Worm (Caenorhabditis elegans) whole organism, L3 larva: Measurements from ENCODE around the gene mltn-9.

ENCODE experiments used
- R02D3.7 ChIP-seq: fragments of 150-350 bp; optimal IDR thresholded peaks from 2 replicates; lab custom pipeline; 2014; ENCODE audit warnings: missing biosample characterization, missing genetic modification characterization
- aly-2 ChIP-seq: fragments of 150-350 bp; optimal IDR thresholded peaks from 2 replicates; lab custom pipeline; 2014; ENCODE audit warnings: missing biosample characterization, missing genetic modification characterization
- ama-1 ChIP-seq: fragments of 150-350 bp; optimal IDR thresholded peaks from 2 replicates; lab custom pipeline; 2018
- ceh-16 ChIP-seq: sonication (generic microtip); optimal IDR thresholded peaks from 2 replicates; lab custom pipeline; 2017; ENCODE audit warnings: missing biosample characterization, missing genetic modification characterization
- ceh-28 ChIP-seq: fragments of 150-350 bp; optimal IDR thresholded peaks from 2 replicates; lab custom pipeline; 2014; ENCODE audit warnings: missing biosample characterization, missing genetic modification reagents, missing genetic modification characterization
- ceh-82 ChIP-seq: fragments of 150-350 bp; optimal IDR thresholded peaks from 2 replicates; lab custom pipeline; 2014; ENCODE audit warnings: missing biosample characterization, missing genetic modification characterization
- ceh-9 ChIP-seq: sonication (generic microtip); optimal IDR thresholded peaks from 2 replicates; lab custom pipeline; 2018; ENCODE audit warnings: missing biosample characterization, missing genetic modification characterization
- daf-12 ChIP-seq: fragments of 150-350 bp; optimal IDR thresholded peaks from 2 replicates; lab custom pipeline; 2014; ENCODE audit warnings: missing biosample characterization, missing genetic modification reagents, missing genetic modification characterization
- egl-5 ChIP-seq: fragments of 150-350 bp; optimal IDR thresholded peaks from 2 replicates; lab custom pipeline; 2017; ENCODE audit warnings: missing biosample characterization, missing genetic modification reagents, missing genetic modification characterization, inconsistent platforms
- elt-1 ChIP-seq: fragments of 150-350 bp; optimal IDR thresholded peaks from 2 replicates; lab custom pipeline; 2014; ENCODE audit warnings: missing biosample characterization, missing genetic modification characterization
- elt-2 ChIP-seq: sonication (generic microtip); optimal IDR thresholded peaks from 2 replicates; lab custom pipeline; 2016; ENCODE audit warnings: missing genetic modification reagents, mild to moderate bottlenecking, missing genetic modification characterization, missing compliant biosample characterization
- elt-3 ChIP-seq, 3 experiments: fragments of 150-350 bp in 1 of 3; sonication (generic microtip) in 2 of 3; optimal IDR thresholded peaks; 2 replicates in 2 of 3; 4 replicates in 1 of 3; lab custom pipeline; 2014 to 2017; ENCODE audit warnings: missing biosample characterization in 3 of 3, missing genetic modification characterization in 3 of 3
- eor-1 ChIP-seq, 2 experiments: fragments of 150-350 bp; optimal IDR thresholded peaks; 2 replicates each; lab custom pipeline; 2014 to 2018; ENCODE audit warnings: missing biosample characterization in 2 of 2, missing genetic modification characterization in 2 of 2
- fkh-10 ChIP-seq: sonication (generic microtip); optimal IDR thresholded peaks from 2 replicates; lab custom pipeline; 2017; ENCODE audit warnings: missing biosample characterization, missing genetic modification reagents, missing genetic modification characterization
- fkh-2 ChIP-seq: fragments of 150-350 bp; optimal IDR thresholded peaks from 2 replicates; lab custom pipeline; 2014; ENCODE audit warnings: missing biosample characterization, missing genetic modification reagents, missing genetic modification characterization
- fos-1 ChIP-seq: fragments of 150-350 bp; optimal IDR thresholded peaks from 2 replicates; lab custom pipeline; 2014; ENCODE audit warnings: missing biosample characterization, missing genetic modification characterization
- hmg-11 ChIP-seq: sonication (generic microtip); optimal IDR thresholded peaks from 2 replicates; lab custom pipeline; 2016; ENCODE audit warnings: missing genetic modification characterization, missing compliant biosample characterization
- jun-1 ChIP-seq: fragments of 150-350 bp; optimal IDR thresholded peaks from 2 replicates; lab custom pipeline; 2014; ENCODE audit warnings: missing biosample characterization, missing genetic modification reagents, missing genetic modification characterization
- lin-39 ChIP-seq: fragments of 150-350 bp; optimal IDR thresholded peaks from 2 replicates; lab custom pipeline; 2018; ENCODE audit warnings: missing biosample characterization, missing genetic modification reagents, missing genetic modification characterization
- lsy-12 ChIP-seq: sonication (generic microtip); optimal IDR thresholded peaks from 2 replicates; lab custom pipeline; 2016; ENCODE audit warnings: mild to moderate bottlenecking, missing genetic modification characterization, missing compliant biosample characterization
- mdl-1 ChIP-seq: fragments of 150-350 bp; optimal IDR thresholded peaks from 2 replicates; lab custom pipeline; 2014; ENCODE audit warnings: missing biosample characterization, missing genetic modification characterization
- mml-1 ChIP-seq: fragments of 150-350 bp; sonication (generic microtip); optimal IDR thresholded peaks from 3 replicates; lab custom pipeline; 2014; ENCODE audit warnings: missing biosample characterization, missing genetic modification characterization
- nfya-1 ChIP-seq: sonication (generic microtip); optimal IDR thresholded peaks from 2 replicates; lab custom pipeline; 2017; ENCODE audit warnings: missing genetic modification characterization, mild to moderate bottlenecking, missing compliant biosample characterization, antibody characterized with exemption, moderate library complexity; ENCODE audit not compliant: insufficient read depth
- nhr-11 ChIP-seq: fragments of 150-350 bp; optimal IDR thresholded peaks from 2 replicates; lab custom pipeline; 2014; ENCODE audit warnings: missing biosample characterization, missing genetic modification characterization
- nhr-12 ChIP-seq: fragments of 150-350 bp; optimal IDR thresholded peaks from 2 replicates; lab custom pipeline; 2014; ENCODE audit warnings: missing biosample characterization, missing genetic modification characterization
- nhr-23 ChIP-seq: fragments of 150-350 bp; optimal IDR thresholded peaks from 2 replicates; lab custom pipeline; 2014; ENCODE audit warnings: missing biosample characterization, missing genetic modification reagents, missing genetic modification characterization
- nhr-237 ChIP-seq: fragments of 150-350 bp; optimal IDR thresholded peaks from 2 replicates; lab custom pipeline; 2014; ENCODE audit warnings: missing biosample characterization, missing genetic modification characterization
- nhr-25 ChIP-seq: sonication (generic microtip); optimal IDR thresholded peaks from 2 replicates; lab custom pipeline; 2017; ENCODE audit warnings: missing biosample characterization, missing genetic modification characterization
- nhr-28 ChIP-seq: fragments of 150-350 bp; optimal IDR thresholded peaks from 2 replicates; lab custom pipeline; 2014; ENCODE audit warnings: missing biosample characterization, missing genetic modification characterization
- nhr-43 ChIP-seq: sonication (generic microtip); optimal IDR thresholded peaks from 2 replicates; lab custom pipeline; 2016; ENCODE audit warnings: mild to moderate bottlenecking, missing genetic modification characterization, missing compliant biosample characterization; ENCODE audit not compliant: poor library complexity, severe bottlenecking
- nhr-67 ChIP-seq: fragments of 150-350 bp; optimal IDR thresholded peaks from 2 replicates; lab custom pipeline; 2014; ENCODE audit warnings: missing biosample characterization, missing genetic modification characterization
- nhr-76 ChIP-seq: fragments of 150-350 bp; sonication (generic microtip); optimal IDR thresholded peaks from 5 replicates; lab custom pipeline; 2014; ENCODE audit warnings: missing biosample characterization, missing genetic modification characterization
- nhr-77 ChIP-seq: fragments of 150-350 bp; optimal IDR thresholded peaks from 2 replicates; lab custom pipeline; 2014; ENCODE audit warnings: missing biosample characterization, missing genetic modification characterization
- pha-4 ChIP-seq: fragments of 150-350 bp; optimal IDR thresholded peaks from 2 replicates; lab custom pipeline; 2014; ENCODE audit warnings: missing biosample characterization, missing genetic modification reagents, missing genetic modification characterization
- pqm-1 ChIP-seq: fragments of 150-350 bp; optimal IDR thresholded peaks from 2 replicates; lab custom pipeline; 2017; ENCODE audit warnings: missing biosample characterization, missing genetic modification characterization, inconsistent platforms
- sea-2 ChIP-seq: fragments of 150-350 bp; sonication (generic microtip); optimal IDR thresholded peaks from 4 replicates; lab custom pipeline; 2014; ENCODE audit warnings: missing biosample characterization, missing genetic modification reagents, missing genetic modification characterization
- skn-1 ChIP-seq: fragments of 150-350 bp; optimal IDR thresholded peaks from 2 replicates; lab custom pipeline; 2014; ENCODE audit warnings: missing biosample characterization, missing genetic modification characterization
- unc-39 ChIP-seq: sonication (generic microtip); optimal IDR thresholded peaks from 4 replicates; lab custom pipeline; 2017; ENCODE audit warnings: missing biosample characterization, missing genetic modification characterization
- unc-62 ChIP-seq: fragments of 150-350 bp; sonication (generic microtip); optimal IDR thresholded peaks from 4 replicates; lab custom pipeline; 2014; ENCODE audit warnings: missing biosample characterization, missing genetic modification reagents, missing genetic modification characterization
- zag-1 ChIP-seq: fragments of 150-350 bp; optimal IDR thresholded peaks from 2 replicates; lab custom pipeline; 2014; ENCODE audit warnings: missing biosample characterization, missing genetic modification characterization
- ztf-4 ChIP-seq: fragments of 150-350 bp; optimal IDR thresholded peaks from 2 replicates; lab custom pipeline; 2014; ENCODE audit warnings: missing biosample characterization, missing genetic modification characterization

Gene mltn-9

ce11 chrII:14616402-14616801 lies 567 bp downstream of the mltn-9 start:
- TF ChIP-seq nhr-67 (tag; lab: Kevin White, UChicago) (no peak), nhr-43 (peak; percentile 21), elt-2 (peak; percentile 28), nhr-23 (tag; lab: Kevin White, UChicago) (peak; percentile 57), fkh-10 (GFP tag; lab: Kevin White, UChicago) (no peak), elt-3 (tag; optimal IDR thresholded peaks at IDR 0.05; lab: Kevin White, UChicago) (peak in 1 of 3 experiments; percentile 64)

ce11 chrII:14616927-14617326 lies 1.1 kb downstream of the mltn-9 start:
- TF ChIP-seq hmg-11 (tag; lab: Kevin White, UChicago) (no peak), lin-39 (tag; lab: Kevin White, UChicago) (no peak), egl-5 (tag; lab: Kevin White, UChicago) (no peak), elt-3 (tag; optimal IDR thresholded peaks at IDR 0.05; lab: Kevin White, UChicago) (no peak), mml-1 (tag; lab: Kevin White, UChicago) (no peak), ceh-16 (tag; lab: Kevin White, UChicago) (no peak), nhr-23 (tag; lab: Kevin White, UChicago) (no peak), ceh-82 (tag; lab: Kevin White, UChicago) (no peak), daf-12 (tag; lab: Kevin White, UChicago) (no peak), ama-1 (lab: Kevin White, UChicago) (peak; percentile 30), ceh-9 (no peak), elt-1 (no peak), nhr-43 (peak; percentile 11), nhr-28 (tag; lab: Kevin White, UChicago) (no peak), nhr-237 (tag; lab: Kevin White, UChicago) (no peak), nhr-77 (peak; percentile 10), unc-62 (no peak), nhr-76 (tag; lab: Kevin White, UChicago) (no peak), zag-1 (tag; lab: Kevin White, UChicago) (no peak), elt-2 (no peak), jun-1 (no peak), aly-2 (tag; lab: Kevin White, UChicago) (no peak), nhr-12 (tag; lab: Kevin White, UChicago) (no peak), nhr-11 (tag; lab: Kevin White, UChicago) (no peak), pqm-1 (tag; lab: Kevin White, UChicago) (no peak), skn-1 (tag; lab: Kevin White, UChicago) (no peak), fos-1 (no peak), fkh-2 (tag; lab: Kevin White, UChicago) (no peak), nhr-25 (tag; lab: Kevin White, UChicago) (peak; percentile 19), R02D3.7 (tag; lab: Kevin White, UChicago) (no peak), ztf-4 (no peak), lsy-12 (tag; lab: Kevin White, UChicago) (peak; percentile 48), mdl-1 (no peak), sea-2 (no peak), eor-1 (tag; optimal IDR thresholded peaks at IDR 0.05; lab: Kevin White, UChicago) (no peak), nfya-1 (tag; lab: Kevin White, UChicago) (peak; percentile 4)

ce11 chrII:14618158-14618557 lies 2.3 kb downstream of the mltn-9 start:
- TF ChIP-seq unc-62: no peak
- no peak for TF ChIP-seq unc-39
- TF ChIP-seq hmg-11 (tag; lab: Kevin White, UChicago): no peak
- no peak for TF ChIP-seq ceh-28 (tag; lab: Kevin White, UChicago)
- TF ChIP-seq fkh-10 (GFP tag; lab: Kevin White, UChicago): no peak
- no peak for TF ChIP-seq sea-2
- no peak for TF ChIP-seq R02D3.7 (tag; lab: Kevin White, UChicago)
- no peak for TF ChIP-seq pha-4
- TF ChIP-seq nhr-12 (tag; lab: Kevin White, UChicago): no peak
- TF ChIP-seq nhr-67 (tag; lab: Kevin White, UChicago): no peak
- TF ChIP-seq fos-1: no peak
- no peak for TF ChIP-seq nfya-1 (tag; lab: Kevin White, UChicago)
- TF ChIP-seq skn-1 (tag; lab: Kevin White, UChicago): no peak
- no peak for TF ChIP-seq nhr-23 (tag; lab: Kevin White, UChicago)
- no peak for TF ChIP-seq lin-39 (tag; lab: Kevin White, UChicago)
- TF ChIP-seq, all 47 proteins: peak for 0
